Fruit fly (Drosophila melanogaster): ENCODE measurements around the gene alpha-Man-IIb.

alpha-Man-IIb gene

DNA sequence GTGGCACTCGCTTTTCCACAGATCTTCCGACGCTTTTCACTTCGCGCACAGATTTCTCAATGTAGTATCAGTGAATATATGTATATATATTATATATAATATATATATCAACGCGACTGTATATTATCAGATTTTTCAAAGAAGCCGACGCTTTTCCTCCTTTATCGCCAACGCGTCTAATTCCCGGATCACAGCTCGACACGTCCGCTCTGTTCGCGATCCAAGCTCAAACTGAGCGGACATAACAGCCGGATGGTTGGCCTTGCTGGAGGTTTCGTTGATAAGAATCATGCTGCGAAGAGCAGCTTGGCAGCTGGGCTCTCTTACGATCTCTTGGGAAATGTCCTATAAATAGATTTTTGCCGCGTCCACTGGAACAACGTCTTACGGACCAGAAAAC is 49.3 kb downstream of the alpha-Man-IIb start, which contains the start of gene cv-d:
Gene cv-d, minus strand, starts transcription at position 235 of the 400 bp plus-strand sequence.
- no peak for TF ChIP-seq CG17801 (GFP tag; optimal IDR thresholded peaks at IDR 0.05; ENCODE audit: partially characterized antibody)

DNA sequence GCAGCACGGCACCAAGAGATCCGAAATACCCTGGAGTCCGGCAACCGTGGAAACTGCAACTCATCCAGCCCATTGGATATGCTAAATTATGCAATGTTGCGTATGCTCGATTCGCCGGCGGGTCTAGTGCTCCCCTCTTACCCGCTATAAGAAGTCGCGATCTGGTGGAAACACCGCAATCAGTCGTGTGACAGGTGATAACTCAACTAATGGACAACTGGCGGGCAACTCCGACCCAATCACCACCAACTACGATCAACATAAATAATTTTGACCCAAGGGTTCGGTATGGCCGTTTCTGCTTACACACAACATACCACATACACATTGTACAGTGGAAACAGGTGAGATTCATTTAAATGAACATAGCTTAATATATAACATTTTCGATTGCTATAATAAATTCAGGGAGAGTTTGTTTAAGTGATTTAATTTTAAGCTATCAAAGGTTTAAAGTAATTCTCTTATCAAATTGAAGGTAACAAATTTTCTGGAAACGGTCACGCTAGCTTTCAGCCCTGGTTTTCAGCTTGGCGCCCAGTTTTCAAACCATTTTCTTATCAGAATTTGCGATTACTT is 53.2 kb downstream of the alpha-Man-IIb start, which contains the start of gene Hmt-1:
Gene Hmt-1, minus strand, starts transcription at position 282 of the 579 bp plus-strand sequence.
- peak; percentile 42 for TF ChIP-seq CG17801 (GFP tag; optimal IDR thresholded peaks at IDR 0.05; ENCODE audit: partially characterized antibody)

DNA sequence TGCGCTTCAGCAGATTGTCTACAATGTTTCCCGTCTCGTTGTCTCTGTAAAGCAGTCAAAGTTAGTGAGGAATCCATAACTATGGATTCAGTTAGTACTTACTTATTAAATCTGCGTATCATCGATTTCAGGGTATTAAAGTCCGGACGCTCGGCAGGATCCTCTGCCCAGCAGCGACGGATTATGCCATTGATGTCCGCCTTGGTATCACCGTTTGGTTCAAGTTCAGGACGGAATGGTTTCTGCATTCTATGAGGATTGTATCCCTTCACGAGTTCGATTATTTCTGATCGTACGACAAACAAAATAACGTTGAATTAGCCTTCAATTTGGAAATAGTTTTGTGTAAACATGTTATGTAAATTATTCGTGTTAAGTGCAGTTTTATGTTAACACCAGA is 55.8 kb downstream of the alpha-Man-IIb start, which contains the start of gene CG9632:
Gene CG9632, plus strand, starts transcription at position 301 of the 400 bp plus-strand sequence.
- TF ChIP-seq CG17801 (GFP tag; optimal IDR thresholded peaks at IDR 0.05; ENCODE audit: partially characterized antibody), result no peak

DNA sequence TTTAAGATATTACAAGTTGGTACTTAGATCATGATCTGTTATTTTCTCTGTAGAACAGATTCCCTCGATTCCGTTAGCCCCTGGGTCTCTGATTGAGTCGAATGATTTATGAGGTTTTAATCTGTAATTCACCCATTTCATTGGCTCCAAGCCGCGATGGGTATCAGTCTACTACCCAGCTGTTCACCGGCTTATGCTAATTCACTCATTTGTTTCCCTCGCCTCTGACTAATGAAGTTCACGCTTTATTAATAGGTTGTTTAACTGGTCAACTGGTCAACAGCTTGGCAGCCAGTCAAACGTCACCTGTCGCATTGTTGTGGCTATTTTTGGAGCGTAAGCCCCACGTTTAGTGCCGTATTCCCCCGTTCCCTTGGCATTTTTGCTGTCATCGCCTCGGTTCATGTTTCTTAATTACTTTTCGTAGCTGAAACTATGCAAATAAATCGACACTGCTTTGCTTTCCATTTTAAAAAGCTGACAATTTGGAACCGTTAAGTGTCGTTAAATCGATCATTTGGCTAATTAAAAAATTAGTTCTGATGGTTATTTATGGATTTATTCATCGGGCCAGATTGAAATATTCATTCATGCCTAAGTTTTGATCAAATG is 68.9 kb downstream of the alpha-Man-IIb start:
- no peak for TF ChIP-seq CG17801 (GFP tag; optimal IDR thresholded peaks at IDR 0.05; ENCODE audit: partially characterized antibody)
